Fruit fly (Drosophila melanogaster): Measurements from ENCODE around the gene Gmd.

Gmd gene

DNA sequence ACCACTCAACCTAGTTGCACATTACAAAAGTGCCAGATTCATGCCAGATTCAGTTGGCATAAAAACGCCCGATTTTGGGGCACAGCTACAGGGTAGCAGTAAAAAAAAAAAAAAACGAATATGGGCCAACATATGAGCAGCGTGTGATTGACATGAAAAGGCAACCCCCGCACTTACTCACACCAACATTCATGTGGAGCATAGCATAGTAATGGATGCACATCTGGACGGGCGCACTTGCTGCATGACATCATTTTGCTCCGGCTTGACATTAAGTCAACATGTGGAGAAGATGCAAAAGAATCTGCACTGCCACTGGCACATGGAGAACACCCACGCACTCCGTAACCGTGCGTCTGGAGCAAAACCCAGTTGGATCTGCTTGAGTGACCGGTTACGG, 45.8 kb upstream of the Gmd start:
- TF ChIP-seq CG8944 (GFP tag; optimal IDR thresholded peaks at IDR 0.05) (no peak), grn (GFP tag; optimal IDR thresholded peaks at IDR 0.05) (no peak), twi (tag; optimal IDR thresholded peaks at IDR 0.05) (peak; percentile 79), Ets65A (GFP tag) (peak; percentile 88), CG3995 (GFP tag; optimal IDR thresholded peaks at IDR 0.05) (no peak), CG3163 (GFP tag; optimal IDR thresholded peaks at IDR 0.05) (no peak), Sin3A (optimal IDR thresholded peaks at IDR 0.05) (no peak), CG18011 (GFP tag; optimal IDR thresholded peaks at IDR 0.05) (no peak)

DNA sequence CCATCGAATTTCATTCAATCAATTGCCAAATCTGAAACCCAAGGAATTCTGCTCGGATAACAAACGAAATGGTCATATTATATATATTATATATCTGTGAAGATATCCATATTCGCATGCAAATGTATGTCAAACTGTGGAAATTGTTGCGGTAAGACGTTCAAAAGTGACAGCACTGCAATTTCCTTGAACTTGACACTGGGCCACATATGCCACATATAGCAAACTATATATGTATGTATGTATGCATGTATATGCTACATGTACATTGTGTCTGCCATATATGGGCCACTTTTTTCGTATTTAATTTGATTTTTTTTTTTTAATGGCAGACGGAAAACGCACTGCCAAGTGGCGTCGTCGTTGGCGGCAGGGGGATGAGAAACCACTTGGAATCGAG, 43.7 kb upstream of the Gmd start:
- peak; percentile 10 for TF ChIP-seq sens (GFP tag)
- no peak for TF ChIP-seq Ets65A (GFP tag)

DNA sequence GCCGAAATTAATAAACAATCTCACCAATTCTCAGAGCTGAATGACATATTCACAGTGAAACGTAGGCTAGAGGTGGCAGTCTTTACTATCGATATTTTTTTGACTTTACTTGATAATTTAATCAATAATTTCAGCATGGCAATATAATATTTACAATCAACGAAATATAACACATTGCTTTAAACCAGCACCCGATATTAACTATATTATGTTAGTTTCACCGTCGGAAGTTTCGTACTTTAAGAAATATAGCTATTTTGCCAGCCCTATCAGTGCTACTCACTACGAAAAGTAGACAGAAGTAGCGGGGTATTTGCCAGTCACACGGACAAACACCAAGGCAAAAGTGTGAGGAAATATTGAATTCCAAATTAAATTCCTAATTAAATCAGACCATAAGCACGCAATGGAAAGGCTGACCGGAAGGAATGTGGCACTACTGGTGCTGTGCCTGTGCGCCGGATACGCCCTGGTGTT, 34.0 kb upstream of the Gmd start, which contains the start of the genes CG31917, Tfb5 and SelT:
Gene CG31917, minus strand, starts transcription at position 51 of the 477 bp plus-strand sequence.
Gene Tfb5, minus strand, starts transcription at position 51 of the 477 bp plus-strand sequence.
Gene SelT, plus strand, starts transcription at position 139 of the 477 bp plus-strand sequence.
- no peak for TF ChIP-seq CG17612 (GFP tag; IDR thresholded peaks at IDR 0.05)
- no peak for TF ChIP-seq pan (optimal IDR thresholded peaks at IDR 0.05)
- TF ChIP-seq pan (GFP tag; optimal IDR thresholded peaks at IDR 0.05 in 1 of 2, IDR thresholded peaks at IDR 0.05 in 1 of 2): no peak
- TF ChIP-seq tna (GFP tag; IDR thresholded peaks at IDR 0.05; ENCODE audit: partially characterized antibody): no peak
- peak; percentile 51 for TF ChIP-seq Sox102F (GFP tag; optimal IDR thresholded peaks at IDR 0.05)
- no peak for TF ChIP-seq gce (GFP tag; IDR thresholded peaks at IDR 0.05)
- no peak for TF ChIP-seq gsb-n (tag; optimal IDR thresholded peaks at IDR 0.05)
- TF ChIP-seq CG5953 (GFP tag; IDR thresholded peaks at IDR 0.05): no peak
- no peak for TF ChIP-seq CG15073 (GFP tag; optimal IDR thresholded peaks at IDR 0.05)
- no peak for TF ChIP-seq psq (GFP tag; optimal IDR thresholded peaks at IDR 0.05)
- TF ChIP-seq CG12769 (tag; optimal IDR thresholded peaks at IDR 0.05): no peak
- peak; percentile 3 for TF ChIP-seq schlank (tag; optimal IDR thresholded peaks at IDR 0.05)
- peak; percentile 35 for TF ChIP-seq CG8388 (GFP tag; optimal IDR thresholded peaks at IDR 0.05)
- TF ChIP-seq CG3065 (GFP tag; optimal IDR thresholded peaks at IDR 0.05): no peak
- TF ChIP-seq CG10321 (GFP tag; IDR thresholded peaks at IDR 0.05): no peak
- TF ChIP-seq CG4404 (GFP tag; IDR thresholded peaks at IDR 0.05): no peak
- TF ChIP-seq ara (GFP tag; IDR thresholded peaks at IDR 0.05): no peak
- TF ChIP-seq jing (GFP tag; optimal IDR thresholded peaks at IDR 0.05): no peak
- no peak for TF ChIP-seq Hr39 (optimal IDR thresholded peaks at IDR 0.05)
- no peak for TF ChIP-seq al (GFP tag; IDR thresholded peaks at IDR 0.05)
- TF ChIP-seq chinmo (GFP tag; IDR thresholded peaks at IDR 0.05; ENCODE audit: partially characterized antibody): no peak
- TF ChIP-seq fru (optimal IDR thresholded peaks at IDR 0.05): no peak
- TF ChIP-seq az2 (GFP tag; optimal IDR thresholded peaks at IDR 0.05): peak; percentile 36
- no peak for TF ChIP-seq CG5245 (GFP tag; optimal IDR thresholded peaks at IDR 0.05)
- peak; percentile 32 for TF ChIP-seq maf-S (GFP tag; optimal IDR thresholded peaks at IDR 0.05)
- peak; percentile 45 for TF ChIP-seq CG9727 (GFP tag; optimal IDR thresholded peaks at IDR 0.05)
- TF ChIP-seq sug (tag; optimal IDR thresholded peaks at IDR 0.05): no peak
- peak; percentile 45 for TF ChIP-seq Ssrp (tag; optimal IDR thresholded peaks at IDR 0.05)
- no peak for TF ChIP-seq Gsc (GFP tag; IDR thresholded peaks at IDR 0.05)
- peak; percentile 85 for TF ChIP-seq CG2120 (GFP tag; optimal IDR thresholded peaks at IDR 0.05)
- TF ChIP-seq CG8089 (GFP tag; optimal IDR thresholded peaks at IDR 0.05): no peak
- TF ChIP-seq CG2678 (tag; optimal IDR thresholded peaks at IDR 0.05): no peak
- peak; percentile 47 for TF ChIP-seq ind (GFP tag; optimal IDR thresholded peaks at IDR 0.05)
- TF ChIP-seq cad (GFP tag; optimal IDR thresholded peaks at IDR 0.05): no peak
- 0 out of 2 replicates have a peak, but pooled peaks have one; percentile 21 for TF ChIP-seq Taf1 (GFP tag; IDR thresholded peaks at IDR 0.05)
- TF ChIP-seq CG10366 (GFP tag; IDR thresholded peaks at IDR 0.05): peak; percentile 35; the same call in 1 of the 2 replicates
- no peak for TF ChIP-seq gfzf (GFP tag; optimal IDR thresholded peaks at IDR 0.05)
- TF ChIP-seq CG18476 (GFP tag; optimal IDR thresholded peaks at IDR 0.05): peak; percentile 17
- peak; percentile 46; the same call in 1 of the 2 replicates for TF ChIP-seq Ada2b (GFP tag; IDR thresholded peaks at IDR 0.05)
- peak; percentile 24 for TF ChIP-seq her (GFP tag; optimal IDR thresholded peaks at IDR 0.05)
- peak; percentile 37 for TF ChIP-seq CG1792 (GFP tag; optimal IDR thresholded peaks at IDR 0.05)
- no peak for TF ChIP-seq Elba2 (GFP tag; optimal IDR thresholded peaks at IDR 0.05)

All from whole organism, embryonic.